Fruit fly (Drosophila melanogaster): Measurements from ENCODE around the gene out.

out gene

dm6 chrX:19261528-19262102 lies 60.3 kb downstream of the out start, which contains the start of gene Vav (continued):
- no peak for TF ChIP-seq CG16815 (GFP tag; optimal IDR thresholded peaks at IDR 0.05)
- peak; percentile 46 for TF ChIP-seq bbx (GFP tag; IDR thresholded peaks at IDR 0.05; ENCODE audit: partially characterized antibody)
- no peak for TF ChIP-seq CG2202 (tag; optimal IDR thresholded peaks at IDR 0.05)
- TF ChIP-seq cwo (GFP tag; optimal IDR thresholded peaks at IDR 0.05): no peak
- TF ChIP-seq Dp (GFP tag; optimal IDR thresholded peaks at IDR 0.05): peak; percentile 9
- no peak for TF ChIP-seq CG1602 (GFP tag; optimal IDR thresholded peaks at IDR 0.05)
- TF ChIP-seq YL-1 (GFP tag; optimal IDR thresholded peaks at IDR 0.05): peak; percentile 58
- TF ChIP-seq CG8089 (GFP tag; optimal IDR thresholded peaks at IDR 0.05): no peak
- TF ChIP-seq CG18011 (GFP tag; optimal IDR thresholded peaks at IDR 0.05): no peak
- no peak for TF ChIP-seq CG17186 (GFP tag; optimal IDR thresholded peaks at IDR 0.05)
- TF ChIP-seq B-H1 (GFP tag; IDR thresholded peaks at IDR 0.05): no peak
- TF ChIP-seq CG7963 (GFP tag; IDR thresholded peaks at IDR 0.05; ENCODE audit: partially characterized antibody): peak; percentile 20; the same call in 1 of the 3 replicates
- TF ChIP-seq danr (GFP tag; IDR thresholded peaks at IDR 0.05): no peak
- TF ChIP-seq CG6854 (GFP tag; optimal IDR thresholded peaks at IDR 0.05): peak; percentile 1
- no peak for TF ChIP-seq gt (GFP tag; IDR thresholded peaks at IDR 0.05)
- no peak for TF ChIP-seq ken (GFP tag; IDR thresholded peaks at IDR 0.05)
- peak; percentile 61 for TF ChIP-seq CG2116 (GFP tag; optimal IDR thresholded peaks at IDR 0.05)
- TF ChIP-seq CG34422 (GFP tag; IDR thresholded peaks at IDR 0.05): no peak
- TF ChIP-seq CkIIα-i1 (GFP tag; IDR thresholded peaks at IDR 0.05): no peak
- TF ChIP-seq BtbVII (GFP tag; optimal IDR thresholded peaks at IDR 0.05): no peak
- TF ChIP-seq ham (GFP tag; IDR thresholded peaks at IDR 0.05): 0 out of 2 replicates have a peak, but pooled peaks have one; percentile 10
- no peak for TF ChIP-seq Atf-2 (GFP tag; optimal IDR thresholded peaks at IDR 0.05)
- no peak for TF ChIP-seq CG13775 (GFP tag; optimal IDR thresholded peaks at IDR 0.05)
- TF ChIP-seq CG4360 (GFP tag; IDR thresholded peaks at IDR 0.05): 0 out of 2 replicates have a peak, but pooled peaks have one; percentile 18
- no peak for TF ChIP-seq Hr3 (GFP tag; optimal IDR thresholded peaks at IDR 0.05)
- TF ChIP-seq Bgb (GFP tag; IDR thresholded peaks at IDR 0.05; ENCODE audit: partially characterized antibody): peak; percentile 50; the same call in 1 of the 2 replicates
- TF ChIP-seq nerfin-2 (GFP tag; IDR thresholded peaks at IDR 0.05; ENCODE audit: partially characterized antibody): no peak
- no peak for TF ChIP-seq CG7745 (tag; optimal IDR thresholded peaks at IDR 0.05)
- TF ChIP-seq CG9932 (GFP tag; IDR thresholded peaks at IDR 0.05): no peak
- TF ChIP-seq Fer3 (tag; optimal IDR thresholded peaks at IDR 0.05): no peak
- peak; percentile 73 for TF ChIP-seq Dref (GFP tag; IDR thresholded peaks at IDR 0.05)
- no peak for TF ChIP-seq CG4282 (GFP tag; optimal IDR thresholded peaks at IDR 0.05)
- no peak for TF ChIP-seq fd96Cb (tag; optimal IDR thresholded peaks at IDR 0.05)
- peak; percentile 29 for TF ChIP-seq CG9797 (GFP tag; optimal IDR thresholded peaks at IDR 0.05)
- peak; percentile 36 for TF ChIP-seq BEAF-32 (GFP tag; optimal IDR thresholded peaks at IDR 0.05)
- TF ChIP-seq Atf6 (GFP tag; IDR thresholded peaks at IDR 0.05): no peak
- 0 out of 3 replicates have a peak, but pooled peaks have one; percentile 15 for TF ChIP-seq CG6791 (GFP tag; IDR thresholded peaks at IDR 0.05; ENCODE audit: partially characterized antibody)
- TF ChIP-seq al (GFP tag; IDR thresholded peaks at IDR 0.05): no peak
- TF ChIP-seq CG11093 (GFP tag; IDR thresholded peaks at IDR 0.05): no peak
- peak; percentile 27; the same call in 1 of the 3 replicates for TF ChIP-seq row (GFP tag; IDR thresholded peaks at IDR 0.05)
- no peak for TF ChIP-seq Poxn (GFP tag; IDR thresholded peaks at IDR 0.05)
- peak; percentile 72 for TF ChIP-seq gfzf (GFP tag; optimal IDR thresholded peaks at IDR 0.05)
- no peak for TF ChIP-seq CG11398 (GFP tag; optimal IDR thresholded peaks at IDR 0.05)
- TF ChIP-seq Blimp-1 (GFP tag; optimal IDR thresholded peaks at IDR 0.05): no peak
- TF ChIP-seq slou (GFP tag; optimal IDR thresholded peaks at IDR 0.05): no peak
- TF ChIP-seq CG13287 (GFP tag; IDR thresholded peaks at IDR 0.05; ENCODE audit: partially characterized antibody): peak; percentile 50
- TF ChIP-seq Rx (GFP tag; IDR thresholded peaks at IDR 0.05): no peak
- no peak for TF ChIP-seq gem (tag; optimal IDR thresholded peaks at IDR 0.05)
- TF ChIP-seq Fer1 (GFP tag; optimal IDR thresholded peaks at IDR 0.05): peak; percentile 58

Data from whole organism, embryonic.